Worm (Caenorhabditis elegans): ENCODE results near the gene nstp-1.

DNA sequence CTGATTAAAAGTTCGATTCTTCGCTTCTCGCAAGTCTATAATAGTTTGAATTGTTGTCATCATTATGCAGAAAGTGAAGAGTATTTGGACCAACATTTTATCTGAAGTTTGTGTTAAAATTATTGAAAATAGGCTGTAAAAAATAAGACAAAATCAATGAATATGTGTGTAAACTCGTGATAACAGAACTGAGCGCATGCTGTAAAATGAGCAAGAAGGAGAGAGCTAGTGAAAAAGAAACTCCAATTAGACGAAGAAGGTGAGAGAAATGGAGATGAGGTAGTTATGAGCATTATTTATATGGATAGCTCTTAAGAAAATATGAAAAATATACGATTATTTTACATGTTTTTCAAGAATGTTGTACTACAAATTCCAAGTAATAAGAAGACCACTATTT, 36.2 kb downstream of the nstp-1 start, which contains the start of gene C53D6.4:
- TF ChIP-seq nhr-28 (tag; optimal IDR thresholded peaks at IDR 0.05): no peak
- no peak for TF ChIP-seq nhr-11 (tag; optimal IDR thresholded peaks at IDR 0.05)
- no peak for TF ChIP-seq pha-4 (tag; optimal IDR thresholded peaks at IDR 0.05)
- TF ChIP-seq daf-12 (tag; optimal IDR thresholded peaks at IDR 0.05): no peak
- no peak for TF ChIP-seq lin-39 (tag; optimal IDR thresholded peaks at IDR 0.05)
- no peak for TF ChIP-seq ama-1 (optimal IDR thresholded peaks at IDR 0.05)
- TF ChIP-seq skn-1 (tag; optimal IDR thresholded peaks at IDR 0.05): no peak
- TF ChIP-seq sea-2 (GFP tag; optimal IDR thresholded peaks at IDR 0.05): no peak
- no peak for TF ChIP-seq tbx-2 (tag; optimal IDR thresholded peaks at IDR 0.05)
- no peak for TF ChIP-seq aly-2 (tag; optimal IDR thresholded peaks at IDR 0.05)
- TF ChIP-seq ceh-16 (tag; optimal IDR thresholded peaks at IDR 0.05): no peak
- TF ChIP-seq ZK546.5 (tag; optimal IDR thresholded peaks at IDR 0.05): no peak
- TF ChIP-seq jun-1 (tag; optimal IDR thresholded peaks at IDR 0.05): no peak
- no peak for TF ChIP-seq ztf-11 (tag; optimal IDR thresholded peaks at IDR 0.05)
